Worm (Caenorhabditis elegans): ENCODE data around the gene ceh-24.

ce11 chrV:13833951-13834350, 20.9 kb downstream of the ceh-24 start, which contains the start of gene srx-129:
- TF ChIP-seq lsy-2 (tag; optimal IDR thresholded peaks at IDR 0.05) (no peak), aly-2 (tag; optimal IDR thresholded peaks at IDR 0.05) (no peak), nhr-25 (tag; optimal IDR thresholded peaks at IDR 0.05) (no peak)
